ENCODE assay signal across 5 fruit fly cellular contexts in the genomic region with DNA sequence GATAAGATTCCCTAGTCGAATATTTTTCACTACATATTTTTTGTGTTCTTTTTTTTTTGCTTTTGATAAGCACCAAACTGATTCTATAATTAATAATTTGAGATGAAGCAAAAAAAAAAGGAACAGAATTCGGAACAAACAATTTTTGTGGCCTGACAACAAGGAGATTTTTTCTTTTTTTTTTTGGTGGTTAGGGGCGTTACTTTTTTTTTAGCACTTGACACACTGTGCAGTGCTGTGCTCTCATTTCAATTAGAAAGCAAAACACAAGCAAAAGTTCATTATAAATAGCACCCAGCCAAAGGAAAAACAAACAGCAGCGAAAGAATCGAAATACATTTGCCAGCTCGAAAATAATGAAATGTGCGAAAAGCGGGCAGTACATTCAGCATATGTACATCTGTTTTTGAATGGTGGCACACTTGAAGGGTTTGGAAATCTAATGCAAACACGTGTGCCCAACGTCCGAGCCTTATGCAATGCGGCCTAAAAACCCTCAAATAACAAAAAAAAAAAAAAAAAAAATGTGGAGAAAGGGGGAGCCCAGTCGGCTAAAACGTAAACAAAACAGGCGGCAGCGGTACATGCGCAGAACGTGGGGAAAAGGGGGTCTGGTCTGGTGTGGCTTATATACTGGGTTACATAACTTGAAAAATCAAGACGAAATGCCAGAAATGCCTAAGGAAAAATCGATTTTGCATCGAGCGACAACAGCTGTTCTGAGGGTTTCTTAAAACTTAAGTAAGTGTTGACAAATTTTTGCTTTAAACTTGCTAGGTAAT.
TF ChIP-seq lines count a peak whose summit lies in the region.

No protein-coding gene starts in this region.

- no peak for TF ChIP-seq CTCF in whole organism, embryonic (GFP tag; optimal IDR thresholded peaks at IDR 0.05; lab: Kevin White, UChicago)

TF ChIP-seq in whole organism, adult, 20 proteins besides CTCF, POLR2A, EP300 and RAD21:
- TF ChIP-seq CG12768 (GFP tag; optimal IDR thresholded peaks at IDR 0.05; lab: Kevin White, UChicago) (peak; percentile 6), CG14711 (tag; optimal IDR thresholded peaks at IDR 0.05; lab: Kevin White, UChicago) (no peak), toe (GFP tag; optimal IDR thresholded peaks at IDR 0.05; lab: Kevin White, UChicago) (no peak), Mnt (GFP tag; optimal IDR thresholded peaks at IDR 0.05; lab: Kevin White, UChicago) (peak; percentile 25), CG33017 (tag; optimal IDR thresholded peaks at IDR 0.05; lab: Kevin White, UChicago) (no peak), cic (GFP tag; optimal IDR thresholded peaks at IDR 0.05; lab: Kevin White, UChicago) (no peak), Hr96 (GFP tag; optimal IDR thresholded peaks at IDR 0.05; lab: Kevin White, UChicago) (no peak), CG7101 (tag; optimal IDR thresholded peaks at IDR 0.05; lab: Kevin White, UChicago) (no peak), cnc (optimal IDR thresholded peaks at IDR 0.05; lab: Kevin White, UChicago) (no peak), bab1 (GFP tag; optimal IDR thresholded peaks at IDR 0.05; lab: Kevin White, UChicago) (no peak), CG1620 (GFP tag; optimal IDR thresholded peaks at IDR 0.05; lab: Kevin White, UChicago) (no peak), kay (GFP tag; lab: Kevin White, UChicago; ENCODE audit: borderline replicate concordance) (peak; percentile 84)

TF ChIP-seq in whole organism, embryonic, 481 proteins besides CTCF, POLR2A, EP300 and RAD21 (continues in another document):
- TF ChIP-seq Dfd (GFP tag; optimal IDR thresholded peaks at IDR 0.05; lab: Kevin White, UChicago) (no peak), bcd (GFP tag; optimal IDR thresholded peaks at IDR 0.05; lab: Kevin White, UChicago) (peak; percentile 9), Sry-δ (GFP tag; optimal IDR thresholded peaks at IDR 0.05; lab: Kevin White, UChicago) (peak; percentile 4), Rfx (GFP tag; IDR thresholded peaks at IDR 0.05; lab: Robert Waterston, UW) (peak; percentile 61), CG9727 (GFP tag; optimal IDR thresholded peaks at IDR 0.05; lab: Kevin White, UChicago) (peak; percentile 33), CG7987 (GFP tag; optimal IDR thresholded peaks at IDR 0.05; lab: Kevin White, UChicago) (no peak), H2.0 (GFP tag; IDR thresholded peaks at IDR 0.05; lab: Robert Waterston, UW) (0 out of 2 replicates have a peak, but pooled peaks have one; percentile 9), prd (optimal IDR thresholded peaks at IDR 0.05; lab: Kevin White, UChicago) (no peak), prd (GFP tag; IDR thresholded peaks at IDR 0.05; lab: Robert Waterston, UW) (peak; percentile 75), CG11456 (GFP tag; IDR thresholded peaks at IDR 0.05; lab: Robert Waterston, UW) (0 out of 3 replicates have a peak, but pooled peaks have one; percentile 29), CG12391 (tag; optimal IDR thresholded peaks at IDR 0.05; lab: Kevin White, UChicago) (peak; percentile 9), ATbp (GFP tag; optimal IDR thresholded peaks at IDR 0.05; lab: Kevin White, UChicago) (peak; percentile 1), CG5953 (GFP tag; IDR thresholded peaks at IDR 0.05; lab: Robert Waterston, UW) (peak; percentile 36; the same call in 1 of the 2 replicates), ato (GFP tag; IDR thresholded peaks at IDR 0.05; lab: Robert Waterston, UW; ENCODE audit: partially characterized antibody) (no peak), Dbx (GFP tag; IDR thresholded peaks at IDR 0.05; lab: Robert Waterston, UW) (no peak), CG15011 (GFP tag; optimal IDR thresholded peaks at IDR 0.05; lab: Kevin White, UChicago) (no peak), CG6689 (GFP tag; IDR thresholded peaks at IDR 0.05; lab: Robert Waterston, UW) (peak; percentile 66)

TF ChIP-seq in whole organism, prepupa, 60 proteins besides CTCF, POLR2A, EP300 and RAD21 (continues in another document):
- TF ChIP-seq CG32006 (GFP tag; optimal IDR thresholded peaks at IDR 0.05; lab: Kevin White, UChicago) (peak; percentile 44), CG8119 (GFP tag; IDR thresholded peaks at IDR 0.05; lab: Robert Waterston, UW) (peak; percentile 57; the same call in 2 of the 3 replicates), CG6808 (GFP tag; optimal IDR thresholded peaks at IDR 0.05; lab: Kevin White, UChicago) (no peak), OdsH (GFP tag; optimal IDR thresholded peaks at IDR 0.05; lab: Kevin White, UChicago) (peak; percentile 27), CG1621 (tag; optimal IDR thresholded peaks at IDR 0.05; lab: Kevin White, UChicago) (no peak), CG11762 (GFP tag; optimal IDR thresholded peaks at IDR 0.05; lab: Kevin White, UChicago; ENCODE audit: insufficient read depth) (no peak), Hr39 (GFP tag; optimal IDR thresholded peaks at IDR 0.05; lab: Kevin White, UChicago) (peak; percentile 26), CG31627 (GFP tag; optimal IDR thresholded peaks at IDR 0.05; lab: Kevin White, UChicago) (no peak), CG6854 (GFP tag; optimal IDR thresholded peaks at IDR 0.05; lab: Kevin White, UChicago) (no peak), CG4318 (GFP tag; optimal IDR thresholded peaks at IDR 0.05; lab: Kevin White, UChicago) (no peak), esn (GFP tag; optimal IDR thresholded peaks at IDR 0.05; lab: Kevin White, UChicago) (peak; percentile 40), Ets21C (GFP tag; optimal IDR thresholded peaks at IDR 0.05; lab: Kevin White, UChicago) (no peak), CG3919 (GFP tag; optimal IDR thresholded peaks at IDR 0.05; lab: Kevin White, UChicago) (peak; percentile 23), CG9139 (GFP tag; optimal IDR thresholded peaks at IDR 0.05; lab: Kevin White, UChicago) (no peak), topi (GFP tag; optimal IDR thresholded peaks at IDR 0.05; lab: Kevin White, UChicago) (peak; percentile 25), CG11294 (GFP tag; IDR thresholded peaks at IDR 0.05; lab: Robert Waterston, UW) (0 out of 2 replicates have a peak, but pooled peaks have one; percentile 15), spab (GFP tag; optimal IDR thresholded peaks at IDR 0.05; lab: Kevin White, UChicago) (no peak), CG16779 (tag; optimal IDR thresholded peaks at IDR 0.05; lab: Kevin White, UChicago) (no peak)

TF ChIP-seq in whole organism, pupa, 21 proteins besides CTCF, POLR2A, EP300 and RAD21 (continues in another document):
- TF ChIP-seq CG12605 (GFP tag; IDR thresholded peaks at IDR 0.05; lab: Robert Waterston, UW) (no peak; the same call in 1 of the 2 replicates), CG8159 (tag; optimal IDR thresholded peaks at IDR 0.05; lab: Kevin White, UChicago) (no peak), CG14655 (GFP tag; optimal IDR thresholded peaks at IDR 0.05; lab: Kevin White, UChicago) (peak; percentile 35), CG9948 (tag; optimal IDR thresholded peaks at IDR 0.05; lab: Kevin White, UChicago) (peak; percentile 8), EcR (GFP tag; optimal IDR thresholded peaks at IDR 0.05; lab: Kevin White, UChicago) (no peak), CG15710 (tag; optimal IDR thresholded peaks at IDR 0.05; lab: Kevin White, UChicago) (no peak), CG17806 (tag; optimal IDR thresholded peaks at IDR 0.05; lab: Kevin White, UChicago) (no peak), CG13204 (GFP tag; optimal IDR thresholded peaks at IDR 0.05; lab: Kevin White, UChicago) (no peak), CG8301 (tag; optimal IDR thresholded peaks at IDR 0.05; lab: Kevin White, UChicago) (peak; percentile 31), CG32121 (GFP tag; IDR thresholded peaks at IDR 0.05; lab: Robert Waterston, UW) (peak; percentile 49), D1 (tag; optimal IDR thresholded peaks at IDR 0.05; lab: Kevin White, UChicago) (no peak), CG4496 (GFP tag; IDR thresholded peaks at IDR 0.05; lab: Robert Waterston, UW) (peak; percentile 60; the same call in 2 of the 3 replicates), Ets98B (GFP tag; IDR thresholded peaks at IDR 0.05; lab: Robert Waterston, UW) (peak; percentile 50), Snoo (tag; optimal IDR thresholded peaks at IDR 0.05; lab: Kevin White, UChicago) (no peak), fd96Ca (GFP tag; IDR thresholded peaks at IDR 0.05; lab: Robert Waterston, UW) (no peak), CG10348 (GFP tag; IDR thresholded peaks at IDR 0.05; lab: Robert Waterston, UW) (no peak), rn (GFP tag; IDR thresholded peaks at IDR 0.05; lab: Robert Waterston, UW) (no peak), Pif1A (GFP tag; optimal IDR thresholded peaks at IDR 0.05; lab: Kevin White, UChicago) (no peak), gl (tag; optimal IDR thresholded peaks at IDR 0.05; lab: Kevin White, UChicago) (no peak), CG34367 (tag; optimal IDR thresholded peaks at IDR 0.05; lab: Kevin White, UChicago) (no peak)

TF ChIP-seq in whole organism, wandering third instar larva, 38 proteins besides CTCF, POLR2A, EP300 and RAD21 (continues in another document):
- TF ChIP-seq Hr78 (GFP tag; optimal IDR thresholded peaks at IDR 0.05; lab: Kevin White, UChicago) (no peak), Jra (GFP tag; optimal IDR thresholded peaks at IDR 0.05; lab: Kevin White, UChicago) (no peak), ey (GFP tag; optimal IDR thresholded peaks at IDR 0.05; lab: Kevin White, UChicago) (peak; percentile 21), Rel (GFP tag; optimal IDR thresholded peaks at IDR 0.05; lab: Kevin White, UChicago) (peak; percentile 19), Rel (tag; optimal IDR thresholded peaks at IDR 0.05; lab: Kevin White, UChicago) (peak; percentile 71), HLH106 (tag; optimal IDR thresholded peaks at IDR 0.05; lab: Kevin White, UChicago) (no peak), rgr (GFP tag; optimal IDR thresholded peaks at IDR 0.05; lab: Kevin White, UChicago) (peak; percentile 2), Vsx2 (GFP tag; optimal IDR thresholded peaks at IDR 0.05; lab: Kevin White, UChicago; ENCODE audit: partially characterized antibody) (no peak), pan (optimal IDR thresholded peaks at IDR 0.05; lab: Kevin White, UChicago) (no peak), Hnf4 (GFP tag; optimal IDR thresholded peaks at IDR 0.05; lab: Kevin White, UChicago) (peak; percentile 20), CrebA (GFP tag; optimal IDR thresholded peaks at IDR 0.05; lab: Kevin White, UChicago; ENCODE audit: borderline replicate concordance) (no peak), Dfd (GFP tag; optimal IDR thresholded peaks at IDR 0.05; lab: Kevin White, UChicago) (no peak), h (GFP tag; optimal IDR thresholded peaks at IDR 0.05; lab: Kevin White, UChicago) (peak; percentile 30), usp (GFP tag; optimal IDR thresholded peaks at IDR 0.05; lab: Kevin White, UChicago) (no peak), woc (GFP tag; optimal IDR thresholded peaks at IDR 0.05; lab: Kevin White, UChicago) (peak; percentile 29), foxo (GFP tag; optimal IDR thresholded peaks at IDR 0.05; lab: Kevin White, UChicago) (peak; percentile 34 to 50), Abd-B (GFP tag; optimal IDR thresholded peaks at IDR 0.05; lab: Kevin White, UChicago) (no peak), lola (GFP tag; optimal IDR thresholded peaks at IDR 0.05; lab: Kevin White, UChicago) (no peak), Sp1 (GFP tag; optimal IDR thresholded peaks at IDR 0.05; lab: Kevin White, UChicago) (no peak), brk (GFP tag; optimal IDR thresholded peaks at IDR 0.05; lab: Kevin White, UChicago) (no peak), dl (GFP tag; optimal IDR thresholded peaks at IDR 0.05; lab: Kevin White, UChicago; ENCODE audit: insufficient read depth in 1 of 2, partially characterized antibody in 2 of 2) (no peak), fru (GFP tag; optimal IDR thresholded peaks at IDR 0.05; lab: Kevin White, UChicago) (peak; percentile 30)
